Worm (Caenorhabditis elegans): ENCODE data around the gene try-14.

The try-14 gene

ce11 chrX:7445734-7446133, 49.7 kb downstream of the try-14 start:
- TF ChIP-seq ceh-13 (GFP tag; optimal IDR thresholded peaks at IDR 0.05) (no peak), hmbx-1 (tag; optimal IDR thresholded peaks at IDR 0.05) (no peak), tbx-37 (GFP tag; conservative IDR thresholded peaks at IDR 0.05) (no peak), ceh-36 (tag; optimal IDR thresholded peaks at IDR 0.05) (no peak), hmg-4 (GFP tag; optimal IDR thresholded peaks at IDR 0.05) (no peak), flt-1 (GFP tag; IDR thresholded peaks at IDR 0.05) (no peak), F13C5.2 (tag; optimal IDR thresholded peaks at IDR 0.05) (no peak)
